Worm (Caenorhabditis elegans): Measurements from ENCODE around the gene rsp-3.

rsp-3 gene

ce11 chrIII:12644669-12645068 is 43.1 kb downstream of the rsp-3 start:
- no peak for TF ChIP-seq cog-1 (tag; optimal IDR thresholded peaks at IDR 0.05)
- TF ChIP-seq T22C8.4 (GFP tag; IDR thresholded peaks at IDR 0.05) = no peak
- TF ChIP-seq ref-1 (GFP tag; conservative IDR thresholded peaks at IDR 0.05) = no peak
- TF ChIP-seq klf-2 (GFP tag; conservative IDR thresholded peaks at IDR 0.05) = no peak
- TF ChIP-seq flt-1 (GFP tag; IDR thresholded peaks at IDR 0.05) = no peak

ce11 chrIII:12642511-12643168 is 45.1 kb downstream of the rsp-3 start:
- TF ChIP-seq cog-1 (tag; optimal IDR thresholded peaks at IDR 0.05) (no peak), ref-1 (GFP tag; conservative IDR thresholded peaks at IDR 0.05) (no peak), ztf-29 (GFP tag; IDR thresholded peaks at IDR 0.05) (no peak), med-1 (GFP tag; optimal IDR thresholded peaks at IDR 0.05; ENCODE audit: insufficient read depth) (no peak), flt-1 (GFP tag; IDR thresholded peaks at IDR 0.05) (no peak), klf-2 (GFP tag; conservative IDR thresholded peaks at IDR 0.05) (no peak), ztf-23 (GFP tag; IDR thresholded peaks at IDR 0.05) (no peak)

- no peak for TF ChIP-seq ref-1 (GFP tag; conservative IDR thresholded peaks at IDR 0.05)
- no peak for TF ChIP-seq T22C8.4 (GFP tag; IDR thresholded peaks at IDR 0.05)
- no peak for TF ChIP-seq ztf-23 (GFP tag; IDR thresholded peaks at IDR 0.05)
- no peak for TF ChIP-seq ztf-29 (GFP tag; IDR thresholded peaks at IDR 0.05)
- no peak for TF ChIP-seq med-1 (GFP tag; optimal IDR thresholded peaks at IDR 0.05; ENCODE audit: insufficient read depth)
- no peak for TF ChIP-seq tab-1 (GFP tag; IDR thresholded peaks at IDR 0.05)
- TF ChIP-seq flt-1 (GFP tag; IDR thresholded peaks at IDR 0.05) = no peak
- no peak for TF ChIP-seq cog-1 (tag; optimal IDR thresholded peaks at IDR 0.05)
- TF ChIP-seq klf-2 (GFP tag; conservative IDR thresholded peaks at IDR 0.05) = no peak
Measured at ce11 chrIII:12640386-12641024, 47.2 kb downstream of the rsp-3 start.

ce11 chrIII:12639214-12639613 is 48.5 kb downstream of the rsp-3 start:
- TF ChIP-seq ref-1 (GFP tag; conservative IDR thresholded peaks at IDR 0.05) = no peak
- TF ChIP-seq T22C8.4 (GFP tag; IDR thresholded peaks at IDR 0.05) = no peak
- no peak for TF ChIP-seq flt-1 (GFP tag; IDR thresholded peaks at IDR 0.05)
- no peak for TF ChIP-seq ztf-23 (GFP tag; IDR thresholded peaks at IDR 0.05)
- TF ChIP-seq ztf-29 (GFP tag; IDR thresholded peaks at IDR 0.05) = no peak
- no peak for TF ChIP-seq klf-2 (GFP tag; conservative IDR thresholded peaks at IDR 0.05)
- TF ChIP-seq cog-1 (tag; optimal IDR thresholded peaks at IDR 0.05) = no peak
- TF ChIP-seq med-1 (GFP tag; optimal IDR thresholded peaks at IDR 0.05; ENCODE audit: insufficient read depth) = no peak
- TF ChIP-seq tab-1 (GFP tag; IDR thresholded peaks at IDR 0.05) = no peak

ce11 chrIII:12638592-12638991 is 49.1 kb downstream of the rsp-3 start:
- TF ChIP-seq ztf-23 (GFP tag; IDR thresholded peaks at IDR 0.05) = no peak
- no peak for TF ChIP-seq tab-1 (GFP tag; IDR thresholded peaks at IDR 0.05)
- no peak for TF ChIP-seq flt-1 (GFP tag; IDR thresholded peaks at IDR 0.05)
- no peak for TF ChIP-seq ztf-29 (GFP tag; IDR thresholded peaks at IDR 0.05)
- TF ChIP-seq med-1 (GFP tag; optimal IDR thresholded peaks at IDR 0.05; ENCODE audit: insufficient read depth) = no peak
- TF ChIP-seq klf-2 (GFP tag; conservative IDR thresholded peaks at IDR 0.05) = no peak
- no peak for TF ChIP-seq cog-1 (tag; optimal IDR thresholded peaks at IDR 0.05)
- no peak for TF ChIP-seq T22C8.4 (GFP tag; IDR thresholded peaks at IDR 0.05)
- no peak for TF ChIP-seq ref-1 (GFP tag; conservative IDR thresholded peaks at IDR 0.05)
